Fruit fly (Drosophila melanogaster) whole organism, embryonic: Measurements from ENCODE around the gene dsx.

Experiments
- ATbp ChIP-seq: fragments of 200-800 bp; sonication (Bioruptor generic); optimal IDR thresholded peaks from 2 replicates; lab custom pipeline; 2017; ENCODE audit warnings: missing biosample characterization, mild to moderate bottlenecking, missing genetic modification characterization, missing genetic modification reagents
- B-H2 ChIP-seq: fragments of 200-800 bp; sonication (Bioruptor generic); optimal IDR thresholded peaks from 2 replicates; lab custom pipeline; 2018; ENCODE audit warnings: missing biosample characterization, mild to moderate bottlenecking, missing genetic modification characterization
- Bdp1 ChIP-seq: fragments of 200-800 bp; sonication (Bioruptor generic); optimal IDR thresholded peaks from 3 replicates; lab custom pipeline; 2016; ENCODE audit warnings: missing biosample characterization, missing genetic modification characterization
- CG10431 ChIP-seq: fragments of 200-800 bp; sonication (Bioruptor generic); optimal IDR thresholded peaks from 3 replicates; lab custom pipeline; 2018; ENCODE audit warnings: missing biosample characterization, mild to moderate bottlenecking, missing genetic modification characterization
- CG12942 ChIP-seq: fragments of 200-800 bp; sonication (Bioruptor generic); optimal IDR thresholded peaks from 3 replicates; lab custom pipeline; 2016; ENCODE audit warnings: missing biosample characterization, missing genetic modification characterization
- CG13894 ChIP-seq: fragments of 200-800 bp; sonication (Bioruptor generic); optimal IDR thresholded peaks from 3 replicates; lab custom pipeline; 2018; ENCODE audit warnings: missing biosample characterization, mild to moderate bottlenecking, missing genetic modification characterization, moderate library complexity
- CG14965 ChIP-seq: fragments of 200-800 bp; sonication (Bioruptor generic); optimal IDR thresholded peaks from 2 replicates; lab custom pipeline; 2016; ENCODE audit warnings: missing biosample characterization, missing genetic modification characterization, borderline replicate concordance
- CG15269 ChIP-seq: fragments of 200-800 bp; sonication (Bioruptor generic); optimal IDR thresholded peaks from 2 replicates; lab custom pipeline; 2018; ENCODE audit warnings: missing biosample characterization, mild to moderate bottlenecking, missing genetic modification characterization, moderate library complexity
- CG1529 ChIP-seq: fragments of 200-800 bp; sonication (Bioruptor generic); optimal IDR thresholded peaks from 3 replicates; lab custom pipeline; 2018; ENCODE audit warnings: missing biosample characterization, missing genetic modification characterization
- CG17186 ChIP-seq: fragments of 200-800 bp; sonication (Bioruptor generic); optimal IDR thresholded peaks from 3 replicates; lab custom pipeline; 2017; ENCODE audit warnings: missing biosample characterization, missing genetic modification reagents, missing genetic modification characterization
- CG17361 ChIP-seq: fragments of 200-800 bp; sonication (Bioruptor generic); IDR thresholded peaks from 3 replicates; pipeline ENCODE4 v1.3.6; 2022; ENCODE audit warnings: missing biosample characterization, missing genetic modification characterization
- CG17385 ChIP-seq: fragments of 200-800 bp; sonication (Bioruptor generic); optimal IDR thresholded peaks from 3 replicates; lab custom pipeline; 2018; ENCODE audit warnings: missing biosample characterization, mild to moderate bottlenecking, missing genetic modification characterization
- CG1832 ChIP-seq: fragments of 200-800 bp; sonication (Bioruptor generic); optimal IDR thresholded peaks from 2 replicates; lab custom pipeline; 2017; ENCODE audit warnings: missing biosample characterization, mild to moderate bottlenecking, missing genetic modification characterization, inconsistent platforms
- CG18619 ChIP-seq: fragments of 200-800 bp; sonication (Bioruptor generic); optimal IDR thresholded peaks from 3 replicates; lab custom pipeline; 2017; ENCODE audit warnings: missing biosample characterization, mild to moderate bottlenecking, missing genetic modification characterization
- CG18764 ChIP-seq: fragments of 200-800 bp; sonication (Bioruptor generic); optimal IDR thresholded peaks from 3 replicates; lab custom pipeline; 2016; ENCODE audit warnings: missing biosample characterization, missing genetic modification characterization
- CG4360 ChIP-seq: fragments of 200-800 bp; sonication (Bioruptor generic); IDR thresholded peaks from 2 replicates; pipeline ENCODE4 v1.3.6; 2022; ENCODE audit warnings: missing biosample characterization, missing genetic modification characterization
- CG6683 ChIP-seq: fragments of 200-800 bp; sonication (Bioruptor generic); optimal IDR thresholded peaks from 2 replicates; lab custom pipeline; 2017; ENCODE audit warnings: missing biosample characterization, mild to moderate bottlenecking, missing genetic modification characterization, missing genetic modification reagents
- CG9817 ChIP-seq: fragments of 200-800 bp; sonication (Bioruptor generic); optimal IDR thresholded peaks from 2 replicates; lab custom pipeline; 2018; ENCODE audit warnings: missing biosample characterization, mild to moderate bottlenecking, missing genetic modification characterization, moderate library complexity
- CG9932 ChIP-seq: fragments of 200-800 bp; sonication (Bioruptor generic); IDR thresholded peaks from 2 replicates; pipeline ENCODE4 v1.3.6; 2022; ENCODE audit warnings: missing biosample characterization, missing genetic modification characterization
- Chrac-16 ChIP-seq: fragments of 200-800 bp; sonication (Bioruptor generic); optimal IDR thresholded peaks from 3 replicates; lab custom pipeline; 2016; ENCODE audit warnings: missing biosample characterization, missing genetic modification characterization
- D ChIP-seq, 2 experiments: fragments of 200-800 bp in 1 of 2; fragments of >200 bp in 1 of 2; sonication (Bioruptor generic) in 1 of 2; optimal IDR thresholded peaks; 2 replicates in 1 of 2; 3 replicates in 1 of 2; lab custom pipeline; 2017; ENCODE audit warnings: mild to moderate bottlenecking in 1 of 2, missing biosample characterization in 1 of 2, missing genetic modification characterization in 1 of 2, missing genetic modification reagents in 1 of 2
- D19A ChIP-seq: fragments of 200-800 bp; optimal IDR thresholded peaks from 3 replicates; lab custom pipeline; 2019; ENCODE audit warnings: missing biosample characterization, mild to moderate bottlenecking, missing genetic modification characterization, moderate library complexity
- Ets65A ChIP-seq: fragments of 200-800 bp; sonication (Bioruptor generic); peaks from one replicate; lab custom pipeline; 2016; ENCODE audit warnings: missing biosample characterization, missing genetic modification characterization
- H15 ChIP-seq: fragments of 200-800 bp; sonication (Bioruptor generic); IDR thresholded peaks from 3 replicates; pipeline ENCODE4 v1.3.6; 2022; ENCODE audit warnings: missing biosample characterization, missing genetic modification characterization
- HHEX ChIP-seq: fragments of 200-800 bp; sonication (Bioruptor generic); optimal IDR thresholded peaks from 3 replicates; lab custom pipeline; 2017; ENCODE audit warnings: missing biosample characterization, mild to moderate bottlenecking, missing genetic modification characterization, missing genetic modification reagents
- Hr51 ChIP-seq, 2 experiments: fragments of 200-800 bp; sonication (Bioruptor generic); optimal IDR thresholded peaks; 2 replicates in 1 of 2; 3 replicates in 1 of 2; lab custom pipeline; 2016 to 2018; ENCODE audit warnings: missing biosample characterization in 2 of 2, missing genetic modification characterization in 2 of 2, mild to moderate bottlenecking in 1 of 2, moderate library complexity in 1 of 2
- Lim3 ChIP-seq: fragments of 200-800 bp; sonication (Bioruptor generic); IDR thresholded peaks from 2 replicates; pipeline ENCODE4 v1.3.6; 2022; ENCODE audit warnings: missing biosample characterization, missing genetic modification characterization
- Oli ChIP-seq: fragments of 200-800 bp; sonication (Bioruptor generic); optimal IDR thresholded peaks from 2 replicates; lab custom pipeline; 2018; ENCODE audit warnings: missing biosample characterization, mild to moderate bottlenecking, missing genetic modification characterization, moderate library complexity
- Usf ChIP-seq: fragments of 200-800 bp; sonication (Bioruptor generic); optimal IDR thresholded peaks from 2 replicates; lab custom pipeline; 2017; ENCODE audit warnings: missing genotype, missing biosample characterization, missing genetic modification characterization
- Xbp1 ChIP-seq: fragments of 200-800 bp; sonication (Bioruptor generic); optimal IDR thresholded peaks from 3 replicates; lab custom pipeline; 2016; ENCODE audit warnings: missing biosample characterization, mild to moderate bottlenecking, missing genetic modification characterization
- ac ChIP-seq: fragments of 200-800 bp; sonication (Bioruptor generic); optimal IDR thresholded peaks from 3 replicates; lab custom pipeline; 2017; ENCODE audit warnings: missing biosample characterization, mild to moderate bottlenecking, missing genetic modification characterization
- az2 ChIP-seq: fragments of 200-800 bp; sonication (Bioruptor generic); optimal IDR thresholded peaks from 3 replicates; lab custom pipeline; 2016; ENCODE audit warnings: missing biosample characterization, missing genetic modification characterization
- bcd ChIP-seq: fragments of 200-800 bp; sonication (Bioruptor generic); optimal IDR thresholded peaks from 2 replicates; lab custom pipeline; 2017; ENCODE audit warnings: missing biosample characterization, mild to moderate bottlenecking, missing genetic modification characterization
- chn ChIP-seq: fragments of 200-800 bp; sonication (Bioruptor generic); optimal IDR thresholded peaks from 2 replicates; lab custom pipeline; 2016; ENCODE audit warnings: missing biosample characterization, missing genetic modification characterization
- croc ChIP-seq: fragments of 200-800 bp; sonication (Bioruptor generic); conservative IDR thresholded peaks from 3 replicates; pipeline ENCODE4 v1.3.6; 2022; ENCODE audit warnings: missing biosample characterization, missing genetic modification characterization
- gt ChIP-seq: fragments of 200-800 bp; sonication (Bioruptor generic); IDR thresholded peaks from 2 replicates; pipeline ENCODE4 v1.3.6; 2022; ENCODE audit warnings: missing biosample characterization, missing genetic modification characterization
- her ChIP-seq: fragments of 200-800 bp; sonication (Bioruptor generic); optimal IDR thresholded peaks from 2 replicates; lab custom pipeline; 2016; ENCODE audit warnings: missing biosample characterization, missing genetic modification characterization
- lilli ChIP-seq: fragments of 200-800 bp; sonication (Bioruptor generic); optimal IDR thresholded peaks from 3 replicates; lab custom pipeline; 2016; ENCODE audit warnings: missing biosample characterization, missing genetic modification characterization
- lov ChIP-seq, 2 experiments: fragments of 200-800 bp in 1 of 2; fragments of >200 bp in 1 of 2; sonication (Bioruptor generic) in 1 of 2; IDR thresholded peaks in 1 of 2; optimal IDR thresholded peaks in 1 of 2; 2 replicates in 1 of 2; 3 replicates in 1 of 2; pipeline versions ENCODE4 v1.3.6 to Lab custom; 2017 to 2022; ENCODE audit warnings: missing biosample characterization in 1 of 2, missing genetic modification characterization in 1 of 2
- onecut ChIP-seq: fragments of 200-800 bp; sonication (Bioruptor generic); IDR thresholded peaks from 2 replicates; pipeline ENCODE4 v1.3.6; 2022; ENCODE audit warnings: missing biosample characterization, missing genetic modification characterization
- pb ChIP-seq: fragments of 200-800 bp; sonication (Bioruptor generic); optimal IDR thresholded peaks from 3 replicates; lab custom pipeline; 2016; ENCODE audit warnings: missing biosample characterization, missing genetic modification characterization
- pum ChIP-seq: fragments of 200-800 bp; sonication (Bioruptor generic); optimal IDR thresholded peaks from 2 replicates; lab custom pipeline; 2016; ENCODE audit warnings: missing biosample characterization, missing genetic modification characterization
- sd ChIP-seq: fragments of 200-800 bp; sonication (Bioruptor generic); optimal IDR thresholded peaks from 3 replicates; lab custom pipeline; 2018; ENCODE audit warnings: missing biosample characterization, mild to moderate bottlenecking, missing genetic modification characterization, moderate library complexity
- stc ChIP-seq: fragments of 200-800 bp; sonication (Bioruptor generic); IDR thresholded peaks from 2 replicates; pipeline ENCODE4 v1.3.6; 2022; ENCODE audit warnings: missing biosample characterization, missing genetic modification characterization
- unc-4 ChIP-seq: fragments of 200-800 bp; sonication (Bioruptor generic); IDR thresholded peaks from 2 replicates; pipeline ENCODE4 v1.3.6; 2022; ENCODE audit warnings: missing biosample characterization, missing genetic modification characterization; ENCODE audit not compliant: partially characterized antibody
- vfl ChIP-seq: fragments of 200-800 bp; sonication (Bioruptor generic); optimal IDR thresholded peaks from 2 replicates; lab custom pipeline; 2016; ENCODE audit warnings: missing biosample characterization, missing genetic modification characterization
- wek ChIP-seq: fragments of 200-800 bp; sonication (Bioruptor generic); optimal IDR thresholded peaks from 3 replicates; lab custom pipeline; 2018; ENCODE audit warnings: missing biosample characterization, mild to moderate bottlenecking, missing genetic modification characterization, moderate library complexity
- zen ChIP-seq: fragments of 200-800 bp; sonication (Bioruptor generic); optimal IDR thresholded peaks from 3 replicates; lab custom pipeline; 2018; ENCODE audit warnings: missing biosample characterization, mild to moderate bottlenecking, missing genetic modification characterization, moderate library complexity

The dsx gene

DNA sequence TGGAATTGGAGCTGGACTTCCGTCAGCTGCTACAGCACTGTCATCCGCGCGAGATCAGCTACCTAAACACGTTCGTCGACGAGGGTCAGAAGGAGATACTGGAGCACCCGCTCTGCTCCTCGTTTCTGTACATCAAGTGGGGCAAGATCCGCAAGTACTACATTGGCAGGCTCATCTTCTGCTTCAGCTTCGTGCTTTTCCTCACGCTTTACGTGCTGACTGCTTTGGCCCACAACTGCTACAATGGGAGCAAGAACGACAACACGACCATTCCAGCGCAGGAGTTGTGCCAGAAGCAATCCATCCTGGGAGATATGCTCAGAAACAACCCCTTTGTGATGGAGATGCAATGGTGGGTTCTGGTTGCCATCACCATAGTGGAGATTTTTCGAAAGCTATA, 67.9 kb downstream of the dsx start:
- peak; percentile 94 for TF ChIP-seq Ets65A (GFP tag; lab: Kevin White, UChicago)
- TF ChIP-seq B-H2 (GFP tag; lab: Kevin White, UChicago), result no peak

DNA sequence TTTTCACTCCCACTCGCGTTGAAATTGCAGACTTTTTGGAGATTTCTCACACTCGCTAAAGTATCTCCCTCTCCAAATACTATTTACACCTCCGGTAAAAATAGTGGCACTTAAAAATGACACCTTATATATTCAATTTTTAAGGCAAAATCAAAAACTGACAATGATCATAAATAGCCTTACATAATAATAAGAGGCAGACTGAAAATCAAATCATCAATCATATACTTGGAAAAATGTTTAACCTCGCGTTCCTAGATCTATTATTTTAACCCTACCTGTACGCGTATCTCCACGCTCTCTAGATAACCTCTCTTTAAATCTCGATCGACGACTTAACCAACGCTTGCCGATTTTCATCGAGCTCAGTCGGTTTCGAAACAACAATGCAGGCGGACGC, 71.8 kb downstream of the dsx start:
- no peak for TF ChIP-seq CG13894 (tag; lab: Kevin White, UChicago)
- no peak for TF ChIP-seq Ets65A (GFP tag; lab: Kevin White, UChicago)
- TF ChIP-seq H15, result peak; percentile 60; the same call in 1 of the 3 replicates
- peak in 1 of 2 experiments; percentile 83 for TF ChIP-seq Hr51 (GFP tag; optimal IDR thresholded peaks at IDR 0.05; lab: Kevin White, UChicago)
- no peak for TF ChIP-seq lov (optimal IDR thresholded peaks at IDR 0.05; lab: Kevin White, UChicago)
- no peak for TF ChIP-seq lov (GFP tag; IDR thresholded peaks at IDR 0.05; lab: Robert Waterston, UW)
- peak; percentile 61 for TF ChIP-seq CG18619 (GFP tag; lab: Kevin White, UChicago)
- no peak for TF ChIP-seq pb (GFP tag; lab: Kevin White, UChicago)
- peak; percentile 85 for TF ChIP-seq CG9932 (GFP tag; lab: Robert Waterston, UW)
- no peak for TF ChIP-seq Usf (GFP tag; lab: Kevin White, UChicago)
- TF ChIP-seq pum (GFP tag; lab: Kevin White, UChicago), result peak; percentile 14
- TF ChIP-seq CG1529 (GFP tag; lab: Kevin White, UChicago), result no peak
- no peak for TF ChIP-seq CG4360
- TF ChIP-seq ac (GFP tag; lab: Kevin White, UChicago), result no peak
- peak; percentile 44 for TF ChIP-seq Xbp1 (GFP tag; lab: Kevin White, UChicago)
- TF ChIP-seq CG10431 (GFP tag; lab: Kevin White, UChicago), result no peak
- peak; percentile 67 for TF ChIP-seq HHEX (GFP tag; lab: Kevin White, UChicago)
- TF ChIP-seq CG6683 (GFP tag; lab: Kevin White, UChicago), result peak; percentile 47
- peak; percentile 81 for TF ChIP-seq stc (GFP tag; lab: Robert Waterston, UW)
- no peak; the same call in 1 of the 2 replicates for TF ChIP-seq onecut (GFP tag; lab: Robert Waterston, UW)
- no peak for TF ChIP-seq gt
- no peak for TF ChIP-seq Bdp1 (GFP tag; lab: Kevin White, UChicago)
- no peak for TF ChIP-seq CG17186 (GFP tag; lab: Kevin White, UChicago)
- no peak for TF ChIP-seq wek (GFP tag; lab: Kevin White, UChicago)
- TF ChIP-seq D19A (tag; lab: Kevin White, UChicago), result no peak
- TF ChIP-seq Chrac-16 (GFP tag; lab: Kevin White, UChicago), result peak; percentile 22
- no peak for TF ChIP-seq Lim3
- TF ChIP-seq zen (tag; lab: Kevin White, UChicago), result no peak
- no peak for TF ChIP-seq croc
- TF ChIP-seq her, result peak; percentile 48
- TF ChIP-seq bcd (GFP tag; lab: Kevin White, UChicago), result peak; percentile 69
- no peak for TF ChIP-seq sd
- TF ChIP-seq CG17361 (GFP tag; lab: Robert Waterston, UW), result no peak
- peak; percentile 74 for TF ChIP-seq CG17385 (GFP tag; lab: Kevin White, UChicago)
- no peak for TF ChIP-seq CG9817 (tag; lab: Kevin White, UChicago)
- no peak for TF ChIP-seq ATbp (GFP tag; lab: Kevin White, UChicago)
- peak; percentile 30 for TF ChIP-seq CG18764
- peak; percentile 78 for TF ChIP-seq lilli
- no peak for TF ChIP-seq CG12942
- TF ChIP-seq az2, result peak; percentile 56
- TF ChIP-seq Oli (tag; lab: Kevin White, UChicago), result peak; percentile 70
- TF ChIP-seq CG15269 (tag; lab: Kevin White, UChicago), result peak; percentile 87
- TF ChIP-seq unc-4 (GFP tag; lab: Robert Waterston, UW), result no peak
- TF ChIP-seq CG1832, result no peak
- TF ChIP-seq chn (GFP tag; lab: Kevin White, UChicago), result no peak
- no peak for TF ChIP-seq D (optimal IDR thresholded peaks at IDR 0.05; lab: Kevin White, UChicago)
- no peak for TF ChIP-seq D (GFP tag; optimal IDR thresholded peaks at IDR 0.05; lab: Kevin White, UChicago)
- TF ChIP-seq CG14965 (GFP tag; lab: Kevin White, UChicago), result no peak
- peak; percentile 49 for TF ChIP-seq vfl
